Fruit fly (Drosophila melanogaster): ENCODE data around the gene nau.
A peak's percentile ranks its signal among the peaks of the same experiment; 100 is the strongest.

The nau gene

dm6 chr3R:23711195-23711594 lies 7.0 kb downstream of the nau start, which contains the start of gene CG10300 (continued):
- peak; percentile 58 for TF ChIP-seq Deaf1 (tag; optimal IDR thresholded peaks at IDR 0.05)
- TF ChIP-seq mam (GFP tag; optimal IDR thresholded peaks at IDR 0.05) = no peak
- no peak for TF ChIP-seq ems (GFP tag; optimal IDR thresholded peaks at IDR 0.05)
- TF ChIP-seq CG18764 (GFP tag; optimal IDR thresholded peaks at IDR 0.05) = no peak
- no peak for TF ChIP-seq Tbp (GFP tag; optimal IDR thresholded peaks at IDR 0.05)
- TF ChIP-seq so (GFP tag; IDR thresholded peaks at IDR 0.05) = no peak
- TF ChIP-seq ranshi (GFP tag; IDR thresholded peaks at IDR 0.05) = 0 out of 2 replicates have a peak, but pooled peaks have one; percentile 24
- no peak for TF ChIP-seq Bteb2 (GFP tag; optimal IDR thresholded peaks at IDR 0.05)
- TF ChIP-seq CG8281 (tag; optimal IDR thresholded peaks at IDR 0.05) = no peak
- TF ChIP-seq CG13296 (GFP tag; optimal IDR thresholded peaks at IDR 0.05) = no peak
- TF ChIP-seq chn (GFP tag; optimal IDR thresholded peaks at IDR 0.05) = no peak
- no peak for TF ChIP-seq CG11398 (GFP tag; optimal IDR thresholded peaks at IDR 0.05)

dm6 chr3R:23709508-23710208 lies 8.5 kb downstream of the nau start, which contains the start of gene CG10301:
CG10301 (plus strand) TSS chr3R:23710158.
- TF ChIP-seq seq (GFP tag; IDR thresholded peaks at IDR 0.05) (no peak), CG8765 (GFP tag; IDR thresholded peaks at IDR 0.05) (peak; percentile 81), CG10209 (GFP tag; optimal IDR thresholded peaks at IDR 0.05) (peak; percentile 67), ftz-f1 (GFP tag; optimal IDR thresholded peaks at IDR 0.05) (no peak), sob (GFP tag; IDR thresholded peaks at IDR 0.05) (peak; percentile 26; the same call in 1 of the 2 replicates), CG2678 (tag; optimal IDR thresholded peaks at IDR 0.05) (peak; percentile 51), gce (GFP tag; IDR thresholded peaks at IDR 0.05) (no peak), bsh (GFP tag; optimal IDR thresholded peaks at IDR 0.05) (peak in 1 of 2 experiments; percentile 81), CG17912 (GFP tag; optimal IDR thresholded peaks at IDR 0.05) (no peak), cato (GFP tag; optimal IDR thresholded peaks at IDR 0.05; ENCODE audit: borderline replicate concordance) (peak; percentile 40), CG15696 (tag; optimal IDR thresholded peaks at IDR 0.05) (peak; percentile 89), CG4328 (GFP tag; optimal IDR thresholded peaks at IDR 0.05) (no peak), CG5180 (GFP tag; optimal IDR thresholded peaks at IDR 0.05) (peak; percentile 1), ara (GFP tag; IDR thresholded peaks at IDR 0.05) (peak; percentile 84), pita (GFP tag; optimal IDR thresholded peaks at IDR 0.05) (no peak), CG3281 (GFP tag; optimal IDR thresholded peaks at IDR 0.05) (no peak), CG18476 (GFP tag; optimal IDR thresholded peaks at IDR 0.05) (peak; percentile 32), Sry-β (GFP tag; optimal IDR thresholded peaks at IDR 0.05) (no peak), CG7271 (tag; optimal IDR thresholded peaks at IDR 0.05) (no peak), CG2202 (tag; optimal IDR thresholded peaks at IDR 0.05) (peak; percentile 54), MTF-1 (GFP tag; optimal IDR thresholded peaks at IDR 0.05; ENCODE audit: borderline replicate concordance) (no peak), Sry-δ (GFP tag; optimal IDR thresholded peaks at IDR 0.05) (no peak), Fer2 (tag; optimal IDR thresholded peaks at IDR 0.05) (no peak), caup (GFP tag; optimal IDR thresholded peaks at IDR 0.05; ENCODE audit: severe bottlenecking) (no peak), CG9932 (GFP tag; IDR thresholded peaks at IDR 0.05) (no peak), nerfin-1 (tag; optimal IDR thresholded peaks at IDR 0.05) (peak; percentile 45), dmrt11E (tag; optimal IDR thresholded peaks at IDR 0.05) (peak; percentile 89), Myb (GFP tag; optimal IDR thresholded peaks at IDR 0.05) (no peak), ssp (GFP tag; IDR thresholded peaks at IDR 0.05) (peak; percentile 36; the same call in 1 of the 2 replicates), CG4282 (GFP tag; optimal IDR thresholded peaks at IDR 0.05) (no peak), Dek (tag; optimal IDR thresholded peaks at IDR 0.05) (no peak), CG17802 (tag; optimal IDR thresholded peaks at IDR 0.05) (peak; percentile 35), CG7786 (GFP tag; optimal IDR thresholded peaks at IDR 0.05) (no peak), CG13894 (tag; optimal IDR thresholded peaks at IDR 0.05) (no peak), CG14014 (GFP tag; IDR thresholded peaks at IDR 0.05) (no peak), CG9727 (GFP tag; optimal IDR thresholded peaks at IDR 0.05) (peak; percentile 79), Mrtf (GFP tag; IDR thresholded peaks at IDR 0.05) (peak; percentile 20; the same call in 1 of the 3 replicates)
